Worm (Caenorhabditis elegans): ENCODE measurements around the gene rpl-23.

DNA sequence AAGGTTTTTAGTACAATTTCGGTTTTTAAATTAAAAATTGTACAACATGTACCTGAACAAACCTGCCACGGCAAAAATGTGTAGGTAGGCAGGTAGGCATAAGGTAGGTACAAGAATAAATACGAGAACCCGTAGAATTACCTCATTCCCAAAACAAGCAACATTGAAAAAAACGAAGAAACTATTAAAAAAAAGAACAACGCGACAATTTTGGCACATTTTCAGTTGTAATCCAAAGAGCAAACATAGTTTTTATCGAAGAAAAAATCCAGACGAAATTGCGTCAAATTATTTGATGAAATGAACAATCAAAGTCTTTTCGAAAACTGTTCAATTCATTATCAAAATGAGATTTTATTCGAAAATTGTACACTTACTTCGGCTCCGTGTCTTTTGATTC, 34.7 kb upstream of the rpl-23 start, which contains the start of gene B0244.16:
- no peak for TF ChIP-seq mdl-1 (tag; optimal IDR thresholded peaks at IDR 0.05)
- TF ChIP-seq elt-1 (tag; optimal IDR thresholded peaks at IDR 0.05) = no peak
- TF ChIP-seq tbx-2 (tag; optimal IDR thresholded peaks at IDR 0.05) = no peak
- TF ChIP-seq aly-2 (tag; optimal IDR thresholded peaks at IDR 0.05) = no peak
- no peak for TF ChIP-seq R02D3.7 (tag; optimal IDR thresholded peaks at IDR 0.05)
- TF ChIP-seq lin-15B (tag; optimal IDR thresholded peaks at IDR 0.05) = no peak
- no peak for TF ChIP-seq mml-1 (tag; optimal IDR thresholded peaks at IDR 0.05)
- TF ChIP-seq skn-1 (tag; optimal IDR thresholded peaks at IDR 0.05) = no peak
- TF ChIP-seq snpc-4 (tag; optimal IDR thresholded peaks at IDR 0.05) = no peak
- no peak for TF ChIP-seq nhr-237 (tag; optimal IDR thresholded peaks at IDR 0.05)
- TF ChIP-seq ztf-11 (tag; optimal IDR thresholded peaks at IDR 0.05) = no peak
- TF ChIP-seq jun-1 (tag; optimal IDR thresholded peaks at IDR 0.05) = no peak
- TF ChIP-seq pha-4 (tag; optimal IDR thresholded peaks at IDR 0.05) = no peak
